Fruit fly (Drosophila melanogaster) whole organism: Measurements from ENCODE around the gene CG10357.

Experiments used
- CG8478 ChIP-seq: fragments of >200 bp; optimal IDR thresholded peaks from 2 replicates; lab custom pipeline; 2018; ENCODE audit warnings: inconsistent platforms
- pan ChIP-seq: fragments of >200 bp; optimal IDR thresholded peaks from 2 replicates; lab custom pipeline; 2017
- psq ChIP-seq: fragments of >200 bp; optimal IDR thresholded peaks from 2 replicates; lab custom pipeline; 2017

DNA sequence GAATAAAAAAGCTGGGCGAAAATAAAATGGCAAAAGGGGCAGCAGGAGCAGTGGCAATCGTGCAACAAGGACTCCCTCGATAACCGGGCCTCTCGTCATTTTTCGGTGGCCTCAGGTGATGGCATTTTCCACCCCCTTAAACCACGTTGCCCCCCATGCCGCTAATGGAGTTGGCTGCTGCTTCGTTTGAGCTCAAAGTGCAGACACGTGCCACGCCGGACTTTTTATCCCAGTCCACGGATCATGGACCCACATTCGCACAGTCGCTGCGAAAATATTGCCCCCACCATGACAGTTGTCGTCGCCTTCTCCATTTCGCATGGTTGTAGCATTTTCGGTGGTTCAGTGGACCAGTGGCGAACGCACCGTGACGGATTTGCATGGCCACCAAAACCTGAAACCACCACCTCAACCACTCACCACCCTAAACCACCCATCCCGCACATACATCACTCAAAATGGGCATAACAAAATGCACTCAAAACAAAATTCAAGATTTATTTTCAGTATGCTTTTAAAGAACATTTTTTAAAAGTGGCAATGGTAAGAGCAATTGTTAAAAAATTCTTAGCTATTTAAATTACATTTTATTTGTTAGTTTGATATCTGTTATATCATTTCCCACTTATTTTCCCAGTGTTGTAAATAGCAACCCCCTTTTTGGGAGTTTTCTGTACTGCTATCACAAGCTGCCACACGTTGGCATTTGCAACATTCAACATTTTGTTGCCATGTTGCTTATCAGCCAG is 48.3 kb upstream of the CG10357 start:
- TF ChIP-seq pan (lab: Kevin White, UChicago) (no peak), CG8478 (lab: Kevin White, UChicago) (no peak), psq (lab: Kevin White, UChicago) (no peak)
